Worm (Caenorhabditis elegans): ENCODE results near the gene srh-243.

The srh-243 gene

ce11 chrV:2896198-2896660, 26.0 kb downstream of the srh-243 start, which contains the start of gene pals-32:
TSS of gene pals-32 (plus strand) at chrV:2896610.
- TF ChIP-seq nhr-232 (tag; optimal IDR thresholded peaks at IDR 0.05) (no peak), ama-1 (optimal IDR thresholded peaks at IDR 0.05) (no peak), pax-1 (tag; optimal IDR thresholded peaks at IDR 0.05) (no peak), elt-2 (tag; optimal IDR thresholded peaks at IDR 0.05) (no peak), pros-1 (tag; optimal IDR thresholded peaks at IDR 0.05) (no peak), che-1 (tag; optimal IDR thresholded peaks at IDR 0.05) (no peak), tbx-7 (tag; optimal IDR thresholded peaks at IDR 0.05) (no peak), sox-2 (GFP tag; IDR thresholded peaks at IDR 0.05) (no peak), ceh-14 (tag; optimal IDR thresholded peaks at IDR 0.05) (no peak), ceh-2 (tag; optimal IDR thresholded peaks at IDR 0.05) (no peak), madf-2 (tag; optimal IDR thresholded peaks at IDR 0.05) (no peak), C38D4.7 (GFP tag; optimal IDR thresholded peaks at IDR 0.05) (no peak), ceh-24 (tag; optimal IDR thresholded peaks at IDR 0.05) (no peak), sdc-2 (tag; optimal IDR thresholded peaks at IDR 0.05) (no peak), mec-3 (tag; optimal IDR thresholded peaks at IDR 0.05; ENCODE audit: borderline replicate concordance) (no peak)

DNA sequence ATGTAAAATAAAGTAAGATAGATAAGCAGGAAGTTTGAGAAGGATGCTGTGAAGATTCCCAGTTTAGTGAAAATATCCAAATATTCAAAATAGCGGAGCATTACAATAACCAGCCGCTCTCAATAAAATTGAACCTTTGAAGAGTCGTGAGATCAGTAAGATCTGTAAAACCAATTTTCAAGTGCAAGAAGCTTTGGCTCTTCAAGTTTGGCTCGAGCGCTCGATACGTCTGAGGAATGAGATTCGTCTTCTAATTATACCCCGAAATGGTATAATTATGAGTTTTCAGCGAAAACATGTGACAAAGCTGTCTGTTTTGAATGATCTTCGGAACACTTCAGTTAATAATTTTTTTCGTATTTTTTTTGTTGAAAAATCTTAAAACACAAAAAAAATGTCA, 29.6 kb downstream of the srh-243 start, which contains the start of gene str-46:
Gene str-46, minus strand, starts transcription at position 101 of the 400 bp plus-strand sequence.
- TF ChIP-seq pax-1 (tag; optimal IDR thresholded peaks at IDR 0.05) (no peak), fax-1 (tag; optimal IDR thresholded peaks at IDR 0.05) (no peak), odd-2 (tag; optimal IDR thresholded peaks at IDR 0.05) (no peak), ref-2 (tag; optimal IDR thresholded peaks at IDR 0.05) (no peak), rnt-1 (tag; optimal IDR thresholded peaks at IDR 0.05) (no peak), ceh-14 (tag; optimal IDR thresholded peaks at IDR 0.05) (no peak), sox-4 (tag; optimal IDR thresholded peaks at IDR 0.05) (no peak), pat-9 (tag; optimal IDR thresholded peaks at IDR 0.05) (no peak), dve-1 (tag; optimal IDR thresholded peaks at IDR 0.05) (no peak), unc-55 (GFP tag; optimal IDR thresholded peaks at IDR 0.05) (no peak)

- no peak for TF ChIP-seq ceh-24 (tag; optimal IDR thresholded peaks at IDR 0.05)
- no peak for TF ChIP-seq unc-86 (tag; optimal IDR thresholded peaks at IDR 0.05)
- no peak for TF ChIP-seq gmeb-2 (tag; optimal IDR thresholded peaks at IDR 0.05)
- TF ChIP-seq sox-4 (tag; optimal IDR thresholded peaks at IDR 0.05): no peak
- no peak for TF ChIP-seq hlh-15 (tag; optimal IDR thresholded peaks at IDR 0.05)
- TF ChIP-seq unc-3 (GFP tag; conservative IDR thresholded peaks at IDR 0.05): no peak
- no peak for TF ChIP-seq unc-3 (tag; optimal IDR thresholded peaks at IDR 0.05)
- no peak for TF ChIP-seq dve-1 (tag; optimal IDR thresholded peaks at IDR 0.05)
- no peak for TF ChIP-seq pha-2 (tag; optimal IDR thresholded peaks at IDR 0.05)
- TF ChIP-seq hlh-8 (tag; optimal IDR thresholded peaks at IDR 0.05): no peak
- TF ChIP-seq fkh-10 (GFP tag; optimal IDR thresholded peaks at IDR 0.05): no peak
- no peak for TF ChIP-seq ref-2 (tag; optimal IDR thresholded peaks at IDR 0.05)
- TF ChIP-seq npax-4 (tag; optimal IDR thresholded peaks at IDR 0.05): no peak
- no peak for TF ChIP-seq ceh-30 (tag; optimal IDR thresholded peaks at IDR 0.05)
- TF ChIP-seq sdc-2 (tag; optimal IDR thresholded peaks at IDR 0.05): no peak
- TF ChIP-seq Y22D7AL.16 (tag; optimal IDR thresholded peaks at IDR 0.05): no peak
- no peak for TF ChIP-seq ceh-48 (tag; optimal IDR thresholded peaks at IDR 0.05)
Measured at ce11 chrV:2903227-2903626, 33.0 kb downstream of the srh-243 start, which contains the start of gene C31B8.7. TSS of gene C31B8.7 (minus strand) at chrV:2903327.

DNA sequence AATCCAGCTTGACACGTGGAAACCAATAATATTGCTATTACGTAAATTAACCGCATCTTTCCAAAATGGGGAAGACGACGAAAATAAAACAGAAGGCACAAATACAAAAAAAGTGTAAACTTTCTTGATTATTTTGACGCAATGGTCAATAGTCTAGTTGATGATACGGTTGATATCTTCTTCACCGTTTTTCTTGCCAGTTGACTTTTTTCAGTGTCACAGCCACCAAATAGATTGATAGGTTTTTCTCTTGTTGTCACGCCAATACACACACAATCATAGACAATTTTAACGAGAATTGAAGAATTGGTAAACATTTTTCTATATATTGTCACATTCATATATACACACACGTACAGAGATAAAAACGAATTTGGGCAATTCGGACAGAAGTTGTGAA, 39.3 kb downstream of the srh-243 start, which contains the start of gene zmp-3:
Gene zmp-3, minus strand, starts transcription at position 101 of the 400 bp plus-strand sequence.
- no peak for TF ChIP-seq unc-3 (GFP tag; conservative IDR thresholded peaks at IDR 0.05)
- no peak for TF ChIP-seq unc-3 (tag; optimal IDR thresholded peaks at IDR 0.05)

DNA sequence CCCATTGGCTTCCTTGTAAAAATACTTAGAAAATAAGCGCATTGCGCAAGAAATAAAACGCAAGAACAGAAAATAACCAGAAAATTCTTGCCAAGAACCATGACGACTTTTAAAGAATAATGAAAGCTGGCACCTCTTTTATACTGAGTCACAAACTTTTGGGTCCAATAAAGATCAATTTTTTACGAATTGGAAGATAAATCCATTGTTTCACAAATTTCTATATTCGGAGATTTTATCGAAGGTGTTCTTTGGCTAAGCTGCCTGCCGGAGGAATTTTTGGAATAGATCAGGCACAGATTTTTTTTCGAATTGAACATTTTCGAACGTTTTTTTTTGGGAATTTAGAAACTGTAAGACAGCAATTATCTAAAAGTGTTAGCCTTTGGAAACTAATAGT, 42.7 kb downstream of the srh-243 start, which contains the start of gene C31B8.9:
Gene C31B8.9, minus strand, starts transcription at position 101 of the 400 bp plus-strand sequence.
- TF ChIP-seq ceh-2 (tag; optimal IDR thresholded peaks at IDR 0.05) (no peak), ztf-16 (tag; optimal IDR thresholded peaks at IDR 0.05) (no peak), madf-2 (tag; optimal IDR thresholded peaks at IDR 0.05) (no peak)
